Fruit fly (Drosophila melanogaster) whole organism, embryonic: Measurements from ENCODE around the gene mRpL12.

Experiments
- Asciz ChIP-seq: fragments of 200-800 bp; sonication (Bioruptor generic); optimal IDR thresholded peaks from 2 replicates; lab custom pipeline; 2017; ENCODE audit warnings: missing biosample characterization, mild to moderate bottlenecking, missing genetic modification characterization, missing genetic modification reagents
- Bgb ChIP-seq: fragments of 200-800 bp; sonication (Bioruptor generic); IDR thresholded peaks from 2 replicates; pipeline ENCODE4 v1.3.6; 2022; ENCODE audit warnings: missing biosample characterization, missing genetic modification characterization; ENCODE audit not compliant: partially characterized antibody
- CG12071 ChIP-seq: fragments of 200-800 bp; sonication (Bioruptor generic); optimal IDR thresholded peaks from 3 replicates; lab custom pipeline; 2018; ENCODE audit warnings: missing biosample characterization, mild to moderate bottlenecking, missing genetic modification characterization
- CG1233 ChIP-seq: fragments of 200-800 bp; sonication (Bioruptor generic); optimal IDR thresholded peaks from 4 replicates; lab custom pipeline; 2018; ENCODE audit warnings: missing biosample characterization, mild to moderate bottlenecking, missing genetic modification characterization
- CG1647 ChIP-seq: fragments of 200-800 bp; sonication (Bioruptor generic); optimal IDR thresholded peaks from 3 replicates; lab custom pipeline; 2016; ENCODE audit warnings: missing biosample characterization, missing genetic modification characterization
- CG17802 ChIP-seq: fragments of 200-800 bp; sonication (Bioruptor generic); optimal IDR thresholded peaks from 2 replicates; lab custom pipeline; 2018; ENCODE audit warnings: missing biosample characterization, mild to moderate bottlenecking, missing genetic modification characterization, moderate library complexity
- CG17829 ChIP-seq: fragments of 200-800 bp; optimal IDR thresholded peaks from 2 replicates; lab custom pipeline; 2019; ENCODE audit warnings: missing biosample characterization, mild to moderate bottlenecking, missing genetic modification characterization, moderate library complexity
- CG17912 ChIP-seq: fragments of 200-800 bp; sonication (Bioruptor generic); optimal IDR thresholded peaks from 2 replicates; lab custom pipeline; 2018; ENCODE audit warnings: missing biosample characterization, mild to moderate bottlenecking, missing genetic modification characterization
- CG1792 ChIP-seq: fragments of 200-800 bp; sonication (Bioruptor generic); optimal IDR thresholded peaks from 2 replicates; lab custom pipeline; 2016; ENCODE audit warnings: missing biosample characterization, missing genetic modification characterization
- CG2678 ChIP-seq: fragments of 200-800 bp; sonication (Bioruptor generic); optimal IDR thresholded peaks from 3 replicates; lab custom pipeline; 2019; ENCODE audit warnings: missing biosample characterization, mild to moderate bottlenecking, missing genetic modification characterization, moderate library complexity
- CG30403 ChIP-seq: fragments of 200-800 bp; sonication (Bioruptor generic); optimal IDR thresholded peaks from 3 replicates; lab custom pipeline; 2016; ENCODE audit warnings: missing biosample characterization, missing genetic modification characterization
- CG30431 ChIP-seq: fragments of 200-800 bp; sonication (Bioruptor generic); optimal IDR thresholded peaks from 2 replicates; lab custom pipeline; 2017; ENCODE audit warnings: missing biosample characterization, missing genetic modification characterization
- CG34422 ChIP-seq: fragments of 200-800 bp; sonication (Bioruptor generic); IDR thresholded peaks from 3 replicates; pipeline ENCODE4 v1.3.6; 2022; ENCODE audit warnings: missing biosample characterization, missing genetic modification characterization
- CG4404 ChIP-seq: fragments of 200-800 bp; sonication (Bioruptor generic); IDR thresholded peaks from 2 replicates; pipeline ENCODE4 v1.3.6; 2022; ENCODE audit warnings: missing biosample characterization, missing genetic modification characterization
- CG7271 ChIP-seq: fragments of 200-800 bp; sonication (Bioruptor generic); optimal IDR thresholded peaks from 2 replicates; lab custom pipeline; 2018; ENCODE audit warnings: missing biosample characterization, mild to moderate bottlenecking, missing genetic modification characterization, moderate library complexity
- CG7928 ChIP-seq: fragments of 200-800 bp; sonication (Bioruptor generic); optimal IDR thresholded peaks from 2 replicates; lab custom pipeline; 2017; ENCODE audit warnings: missing biosample characterization, mild to moderate bottlenecking, missing genetic modification characterization
- CG9437 ChIP-seq: fragments of 200-800 bp; sonication (Bioruptor generic); optimal IDR thresholded peaks from 2 replicates; lab custom pipeline; 2018; ENCODE audit warnings: missing biosample characterization, mild to moderate bottlenecking, missing genetic modification characterization
- Dip3 ChIP-seq: fragments of 200-800 bp; sonication (Bioruptor generic); optimal IDR thresholded peaks from 3 replicates; lab custom pipeline; 2016; ENCODE audit warnings: missing biosample characterization, missing genetic modification characterization
- Fer3 ChIP-seq: fragments of 200-800 bp; sonication (Bioruptor generic); optimal IDR thresholded peaks from 2 replicates; lab custom pipeline; 2018; ENCODE audit warnings: missing biosample characterization, mild to moderate bottlenecking, missing genetic modification characterization, moderate library complexity
- HHEX ChIP-seq: fragments of 200-800 bp; sonication (Bioruptor generic); optimal IDR thresholded peaks from 3 replicates; lab custom pipeline; 2017; ENCODE audit warnings: missing biosample characterization, mild to moderate bottlenecking, missing genetic modification characterization, missing genetic modification reagents
- HLHmδ ChIP-seq: fragments of 200-800 bp; sonication (Bioruptor generic); optimal IDR thresholded peaks from 2 replicates; lab custom pipeline; 2018; ENCODE audit warnings: missing biosample characterization, mild to moderate bottlenecking, missing genetic modification characterization, moderate library complexity
- Hr3 ChIP-seq: fragments of 200-800 bp; sonication (Bioruptor generic); optimal IDR thresholded peaks from 3 replicates; lab custom pipeline; 2016; ENCODE audit warnings: missing biosample characterization, missing genetic modification characterization
- Jarid2 ChIP-seq: fragments of 200-800 bp; sonication (Bioruptor generic); optimal IDR thresholded peaks from 3 replicates; lab custom pipeline; 2017; ENCODE audit warnings: mild to moderate bottlenecking, missing biosample characterization, missing genetic modification reagents, missing genetic modification characterization
- Mad ChIP-seq: fragments of 200-800 bp; sonication (Bioruptor generic); optimal IDR thresholded peaks from 2 replicates; lab custom pipeline; 2016; ENCODE audit warnings: missing biosample characterization, missing genetic modification characterization
- Myb ChIP-seq: fragments of 200-800 bp; sonication (Bioruptor generic); optimal IDR thresholded peaks from 2 replicates; lab custom pipeline; 2016; ENCODE audit warnings: missing biosample characterization, missing genetic modification characterization
- Ptx1 ChIP-seq: fragments of 200-800 bp; sonication (Bioruptor generic); IDR thresholded peaks from 2 replicates; pipeline ENCODE4 v1.3.6; 2022; ENCODE audit warnings: missing biosample characterization, missing genetic modification characterization
- Rfx ChIP-seq: fragments of 200-800 bp; sonication (Bioruptor generic); IDR thresholded peaks from 2 replicates; pipeline ENCODE4 v1.3.6; 2022; ENCODE audit warnings: missing biosample characterization, missing genetic modification characterization
- Sry-δ ChIP-seq: fragments of 200-800 bp; sonication (Bioruptor generic); optimal IDR thresholded peaks from 2 replicates; lab custom pipeline; 2016; ENCODE audit warnings: missing biosample characterization, missing genetic modification characterization
- Vsx1 ChIP-seq: fragments of 200-800 bp; sonication (Bioruptor generic); optimal IDR thresholded peaks from 2 replicates; lab custom pipeline; 2017; ENCODE audit warnings: missing biosample characterization, mild to moderate bottlenecking, missing genetic modification characterization, missing genetic modification reagents
- Xbp1 ChIP-seq: fragments of 200-800 bp; sonication (Bioruptor generic); optimal IDR thresholded peaks from 3 replicates; lab custom pipeline; 2016; ENCODE audit warnings: missing biosample characterization, mild to moderate bottlenecking, missing genetic modification characterization
- abd-A ChIP-seq: fragments of 200-800 bp; sonication (Bioruptor generic); optimal IDR thresholded peaks from 3 replicates; lab custom pipeline; 2019; ENCODE audit warnings: missing biosample characterization, mild to moderate bottlenecking, missing genetic modification characterization, moderate library complexity
- ase ChIP-seq: fragments of 200-800 bp; sonication (Bioruptor generic); IDR thresholded peaks from 3 replicates; pipeline ENCODE4 v1.3.6; 2022; ENCODE audit warnings: missing biosample characterization, missing genetic modification characterization
- cas ChIP-seq: fragments of 200-800 bp; sonication (Bioruptor generic); IDR thresholded peaks from 2 replicates; pipeline ENCODE4 v1.3.6; 2022; ENCODE audit warnings: missing biosample characterization, missing genetic modification characterization
- cwo ChIP-seq: fragments of 200-800 bp; sonication (Bioruptor generic); optimal IDR thresholded peaks from 3 replicates; lab custom pipeline; 2017; ENCODE audit warnings: missing biosample characterization, missing genetic modification characterization, mild to moderate bottlenecking, moderate library complexity, missing genetic modification reagents
- danr ChIP-seq: fragments of 200-800 bp; sonication (Bioruptor generic); IDR thresholded peaks from 2 replicates; pipeline ENCODE4 v1.3.6; 2022; ENCODE audit warnings: missing biosample characterization, missing genetic modification characterization
- dpn ChIP-seq, 2 experiments: fragments of 200-800 bp; sonication (Bioruptor generic); optimal IDR thresholded peaks; 3 replicates each; lab custom pipeline; 2016; ENCODE audit warnings: missing biosample characterization in 2 of 2, missing genetic modification characterization in 2 of 2
- dysf ChIP-seq: fragments of 200-800 bp; sonication (Bioruptor generic); IDR thresholded peaks from 3 replicates; pipeline ENCODE4 v1.3.6; 2022; ENCODE audit warnings: missing biosample characterization, missing genetic modification characterization
- gsb-n ChIP-seq: fragments of 200-800 bp; sonication (Bioruptor generic); optimal IDR thresholded peaks from 3 replicates; lab custom pipeline; 2018; ENCODE audit warnings: missing biosample characterization, mild to moderate bottlenecking, missing genetic modification characterization
- hth ChIP-seq: fragments of >200 bp; optimal IDR thresholded peaks from 2 replicates; lab custom pipeline; 2017; ENCODE audit warnings: inconsistent platforms
- lab ChIP-seq: fragments of 200-800 bp; sonication (Bioruptor generic); optimal IDR thresholded peaks from 3 replicates; lab custom pipeline; 2017; ENCODE audit warnings: missing biosample characterization, missing genetic modification characterization, mild to moderate bottlenecking, moderate library complexity, missing genetic modification reagents
- lmd ChIP-seq: fragments of 200-800 bp; sonication (Bioruptor generic); IDR thresholded peaks from 2 replicates; pipeline ENCODE4 v1.3.6; 2022; ENCODE audit warnings: missing biosample characterization, missing genetic modification characterization
- lola ChIP-seq, 3 experiments: fragments of >200 bp in 2 of 3; fragments of 200-800 bp in 1 of 3; sonication (Bioruptor generic) in 1 of 3; optimal IDR thresholded peaks; 2 replicates each; lab custom pipeline; 2017 to 2019; ENCODE audit warnings: missing biosample characterization in 3 of 3, missing genetic modification characterization in 3 of 3, mild to moderate bottlenecking in 1 of 3, moderate library complexity in 1 of 3
- otp ChIP-seq: fragments of 200-800 bp; sonication (Bioruptor generic); IDR thresholded peaks from 3 replicates; pipeline ENCODE4, ENCODE4 v1.3.6; 2022; ENCODE audit warnings: missing biosample characterization, missing genetic modification characterization
- p53 ChIP-seq: fragments of 200-800 bp; sonication (Bioruptor generic); optimal IDR thresholded peaks from 2 replicates; lab custom pipeline; 2016; ENCODE audit warnings: missing biosample characterization, missing genetic modification characterization
- pum ChIP-seq: fragments of 200-800 bp; sonication (Bioruptor generic); optimal IDR thresholded peaks from 2 replicates; lab custom pipeline; 2016; ENCODE audit warnings: missing biosample characterization, missing genetic modification characterization
- rib ChIP-seq: fragments of 200-800 bp; sonication (Bioruptor generic); IDR thresholded peaks from 2 replicates; pipeline ENCODE4 v1.3.6; 2022; ENCODE audit warnings: missing biosample characterization, missing genetic modification characterization
- sima ChIP-seq: fragments of 200-800 bp; sonication (Bioruptor generic); optimal IDR thresholded peaks from 2 replicates; lab custom pipeline; 2016; ENCODE audit warnings: missing biosample characterization, missing genetic modification characterization
- ssp ChIP-seq: fragments of 200-800 bp; sonication (Bioruptor generic); IDR thresholded peaks from 2 replicates; pipeline ENCODE4 v1.3.6; 2022; ENCODE audit warnings: missing biosample characterization, missing genetic modification characterization
- tio ChIP-seq: fragments of 200-800 bp; sonication (Bioruptor generic); optimal IDR thresholded peaks from 2 replicates; lab custom pipeline; 2017; ENCODE audit warnings: missing biosample characterization, missing genetic modification characterization, inconsistent platforms
- vvl ChIP-seq: fragments of 200-800 bp; sonication (Bioruptor generic); IDR thresholded peaks from 2 replicates; pipeline ENCODE4 v1.3.6; 2022; ENCODE audit warnings: missing biosample characterization, missing genetic modification characterization
- zf30C ChIP-seq: fragments of 200-800 bp; sonication (Bioruptor generic); optimal IDR thresholded peaks from 3 replicates; lab custom pipeline; 2018; ENCODE audit warnings: missing biosample characterization, mild to moderate bottlenecking, missing genetic modification characterization

The mRpL12 gene

DNA sequence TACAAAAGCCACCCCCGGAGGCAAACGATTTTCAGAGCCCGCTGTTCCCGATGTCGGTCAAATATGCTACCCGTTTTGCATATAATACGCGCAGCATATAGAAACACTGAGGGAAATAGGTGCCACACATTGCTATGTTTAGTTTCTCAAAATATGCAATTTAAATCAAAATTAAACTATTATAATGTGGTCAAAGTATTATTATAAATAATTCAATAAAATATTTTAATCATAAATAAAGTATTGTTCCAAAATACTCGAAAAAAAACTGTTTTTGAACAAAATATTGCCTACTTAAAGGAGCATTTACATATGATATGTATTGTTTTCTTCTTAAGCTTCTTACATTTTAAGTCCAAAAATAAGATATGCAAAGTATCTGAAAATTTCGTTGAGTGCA lies 5.6 kb upstream of the mRpL12 start (continued):
- TF ChIP-seq Sry-δ (GFP tag; lab: Kevin White, UChicago) (no peak), CG7928 (GFP tag; lab: Kevin White, UChicago) (no peak), CG30403 (peak; percentile 26), cwo (peak; percentile 47), CG17912 (no peak), CG30431 (GFP tag; lab: Kevin White, UChicago) (no peak), hth (lab: Kevin White, UChicago) (no peak), Ptx1 (GFP tag; lab: Robert Waterston, UW) (peak; percentile 53; the same call in 1 of the 2 replicates), CG17802 (tag; lab: Kevin White, UChicago) (no peak), vvl (GFP tag; lab: Robert Waterston, UW) (0 out of 2 replicates have a peak, but pooled peaks have one; percentile 52), dpn (GFP tag; optimal IDR thresholded peaks at IDR 0.05; lab: Kevin White, UChicago) (peak in 1 of 2 experiments; percentile 43), Mad (GFP tag; lab: Kevin White, UChicago) (no peak), lola (GFP tag; optimal IDR thresholded peaks at IDR 0.05; lab: Kevin White, UChicago) (peak in 1 of 3 experiments; percentile 50), HHEX (GFP tag; lab: Kevin White, UChicago) (peak; percentile 24), lmd (GFP tag; lab: Robert Waterston, UW) (peak; percentile 28; the same call in 1 of the 2 replicates), CG34422 (GFP tag; lab: Robert Waterston, UW) (0 out of 3 replicates have a peak, but pooled peaks have one; percentile 19), zf30C (GFP tag; lab: Kevin White, UChicago) (peak; percentile 13), CG7271 (tag; lab: Kevin White, UChicago) (no peak), CG17829 (peak; percentile 69), Asciz (peak; percentile 41), CG1647 (GFP tag; lab: Kevin White, UChicago) (no peak), CG1233 (GFP tag; lab: Kevin White, UChicago) (no peak), pum (no peak), cas (GFP tag; lab: Robert Waterston, UW) (no peak), Xbp1 (GFP tag; lab: Kevin White, UChicago) (peak; percentile 31), CG12071 (no peak), CG2678 (tag; lab: Kevin White, UChicago) (peak; percentile 72), dysf (GFP tag; lab: Robert Waterston, UW) (peak; percentile 61; the same call in 2 of the 3 replicates), ase (GFP tag; lab: Robert Waterston, UW) (no peak), lab (peak; percentile 11), Dip3 (GFP tag; lab: Kevin White, UChicago) (no peak), HLHmδ (GFP tag; lab: Kevin White, UChicago) (no peak), Fer3 (tag; lab: Kevin White, UChicago) (peak; percentile 55), danr (GFP tag; lab: Robert Waterston, UW) (no peak), p53 (GFP tag; lab: Kevin White, UChicago) (no peak), Hr3 (GFP tag; lab: Kevin White, UChicago) (peak; percentile 60), sima (no peak), ssp (no peak), abd-A (tag; lab: Kevin White, UChicago) (no peak), gsb-n (peak; percentile 31), Myb (GFP tag; lab: Kevin White, UChicago) (no peak), Jarid2 (no peak), rib (GFP tag; lab: Robert Waterston, UW) (no peak), Bgb (GFP tag; lab: Robert Waterston, UW) (no peak), otp (GFP tag; lab: Robert Waterston, UW) (no peak), Vsx1 (no peak), Rfx (peak; percentile 20; the same call in 1 of the 2 replicates), CG1792 (no peak), CG4404 (GFP tag; lab: Robert Waterston, UW) (no peak), tio (GFP tag; lab: Kevin White, UChicago) (peak; percentile 43), CG9437 (GFP tag; lab: Kevin White, UChicago) (peak; percentile 62)
